Worm (Caenorhabditis elegans) whole organism, late embryonic: Measurements from ENCODE around the gene nhr-205.
A peak's percentile ranks its signal among the peaks of the same experiment; 100 is the strongest.

Experiments used
- C08G9.2 ChIP-seq: sonication (generic microtip); optimal IDR thresholded peaks from 2 replicates; lab custom pipeline; 2016; ENCODE audit warnings: mild to moderate bottlenecking, missing genetic modification characterization, moderate library complexity, missing compliant biosample characterization
- C38D4.7 ChIP-seq: fragments of 200-800 bp; sonication (Bioruptor generic); optimal IDR thresholded peaks from 2 replicates; lab custom pipeline; 2018; ENCODE audit warnings: mild to moderate bottlenecking, missing genetic modification characterization, moderate library complexity, missing compliant biosample characterization
- K02D7.2 ChIP-seq: sonication (generic microtip); optimal IDR thresholded peaks from 2 replicates; lab custom pipeline; 2017; ENCODE audit warnings: mild to moderate bottlenecking, missing genetic modification characterization, missing compliant biosample characterization
- K09A11.1 ChIP-seq: sonication (generic microtip); optimal IDR thresholded peaks from 2 replicates; lab custom pipeline; 2017; ENCODE audit warnings: antibody characterized with exemption, mild to moderate bottlenecking, missing genetic modification characterization, missing compliant biosample characterization; ENCODE audit not compliant: insufficient read depth
- T23F11.4 ChIP-seq: fragments of 200-800 bp; sonication (Bioruptor generic); optimal IDR thresholded peaks from 2 replicates; lab custom pipeline; 2018; ENCODE audit warnings: mild to moderate bottlenecking, missing genetic modification characterization, missing compliant biosample characterization
- ahr-1 ChIP-seq: sonication (generic microtip); optimal IDR thresholded peaks from 2 replicates; lab custom pipeline; 2016; ENCODE audit warnings: missing genetic modification characterization, missing compliant biosample characterization
- ceh-18 ChIP-seq: sonication (generic microtip); optimal IDR thresholded peaks from 2 replicates; lab custom pipeline; 2016; ENCODE audit warnings: missing genetic modification characterization, missing compliant biosample characterization
- ceh-19 ChIP-seq: fragments of 200-800 bp; sonication (Bioruptor generic); optimal IDR thresholded peaks from 2 replicates; lab custom pipeline; 2018; ENCODE audit warnings: mild to moderate bottlenecking, missing genetic modification characterization, missing compliant biosample characterization
- ceh-2 ChIP-seq: sonication (generic microtip); optimal IDR thresholded peaks from 2 replicates; lab custom pipeline; 2016; ENCODE audit warnings: missing genotype, missing genetic modification characterization, missing compliant biosample characterization
- ceh-31 ChIP-seq: sonication (generic microtip); optimal IDR thresholded peaks from 2 replicates; lab custom pipeline; 2016; ENCODE audit warnings: missing genetic modification characterization, missing compliant biosample characterization
- ceh-34 ChIP-seq: sonication (generic microtip); optimal IDR thresholded peaks from 2 replicates; lab custom pipeline; 2016; ENCODE audit warnings: mild to moderate bottlenecking, missing genetic modification characterization, missing compliant biosample characterization
- ceh-45 ChIP-seq: fragments of 200-800 bp; sonication (Bioruptor generic); IDR thresholded peaks from 2 replicates; pipeline ENCODE4 v1.3.6; 2022; ENCODE audit warnings: missing genetic modification reagents, missing genetic modification characterization, missing compliant biosample characterization
- ceh-6 ChIP-seq: fragments of 200-800 bp; sonication (Bioruptor generic); optimal IDR thresholded peaks from 2 replicates; lab custom pipeline; 2018; ENCODE audit warnings: mild to moderate bottlenecking, missing genetic modification characterization, missing compliant biosample characterization
- che-1 ChIP-seq: sonication (generic microtip); optimal IDR thresholded peaks from 2 replicates; lab custom pipeline; 2016; ENCODE audit warnings: mild to moderate bottlenecking, missing genetic modification characterization, missing compliant biosample characterization
- dve-1 ChIP-seq: sonication (generic microtip); optimal IDR thresholded peaks from 2 replicates; lab custom pipeline; 2017; ENCODE audit warnings: antibody characterized with exemption, mild to moderate bottlenecking, missing genetic modification characterization, missing compliant biosample characterization
- elt-4 ChIP-seq: sonication (generic microtip); optimal IDR thresholded peaks from 2 replicates; lab custom pipeline; 2016; ENCODE audit warnings: missing genetic modification characterization, missing compliant biosample characterization
- eyg-1 ChIP-seq: sonication (generic microtip); optimal IDR thresholded peaks from 2 replicates; lab custom pipeline; 2016; ENCODE audit warnings: missing genotype, missing genetic modification characterization, missing compliant biosample characterization
- fkh-10 ChIP-seq: fragments of 150-350 bp; optimal IDR thresholded peaks from 2 replicates; lab custom pipeline; 2014; ENCODE audit warnings: missing biosample characterization, missing genetic modification reagents, missing genetic modification characterization
- hlh-13 ChIP-seq: fragments of 200-800 bp; sonication (Bioruptor generic); optimal IDR thresholded peaks from 2 replicates; lab custom pipeline; 2018; ENCODE audit warnings: mild to moderate bottlenecking, missing genetic modification characterization, missing compliant biosample characterization
- hlh-15 ChIP-seq: sonication (generic microtip); optimal IDR thresholded peaks from 2 replicates; lab custom pipeline; 2016; ENCODE audit warnings: missing genetic modification characterization, missing compliant biosample characterization
- madf-2 ChIP-seq: sonication (generic microtip); optimal IDR thresholded peaks from 2 replicates; lab custom pipeline; 2017; ENCODE audit warnings: missing genetic modification characterization, missing compliant biosample characterization
- nfya-1 ChIP-seq: sonication (generic microtip); optimal IDR thresholded peaks from 2 replicates; lab custom pipeline; 2017; ENCODE audit warnings: missing genetic modification characterization, mild to moderate bottlenecking, missing compliant biosample characterization, antibody characterized with exemption, moderate library complexity
- pag-3 ChIP-seq: sonication (generic microtip); optimal IDR thresholded peaks from 2 replicates; lab custom pipeline; 2016; ENCODE audit warnings: missing compliant biosample characterization, missing genetic modification characterization, borderline replicate concordance
- pax-1 ChIP-seq: fragments of 150-350 bp; optimal IDR thresholded peaks from 2 replicates; lab custom pipeline; 2014; ENCODE audit warnings: missing biosample characterization, missing genetic modification characterization
- ref-2 ChIP-seq: sonication (generic microtip); optimal IDR thresholded peaks from 2 replicates; lab custom pipeline; 2016; ENCODE audit warnings: missing genetic modification characterization, missing compliant biosample characterization
- rnt-1 ChIP-seq: sonication (generic microtip); optimal IDR thresholded peaks from 2 replicates; lab custom pipeline; 2016; ENCODE audit warnings: missing genetic modification characterization, missing compliant biosample characterization
- sox-4 ChIP-seq: sonication (generic microtip); optimal IDR thresholded peaks from 2 replicates; lab custom pipeline; 2017; ENCODE audit warnings: mild to moderate bottlenecking, missing genetic modification characterization, inconsistent platforms, missing compliant biosample characterization
- tbx-2 ChIP-seq: sonication (generic microtip); optimal IDR thresholded peaks from 2 replicates; lab custom pipeline; 2016; ENCODE audit warnings: missing genetic modification characterization, missing compliant biosample characterization
- ttx-3 ChIP-seq: sonication (generic microtip); optimal IDR thresholded peaks from 2 replicates; lab custom pipeline; 2016; ENCODE audit warnings: missing genetic modification reagents, missing genetic modification characterization, missing compliant biosample characterization
- unc-3 ChIP-seq, 2 experiments: fragments of 200-800 bp in 1 of 2; sonication (Bioruptor generic) in 1 of 2; sonication (generic microtip) in 1 of 2; conservative IDR thresholded peaks in 1 of 2; optimal IDR thresholded peaks in 1 of 2; 2 replicates each; pipeline versions ENCODE4 v1.3.6 to Lab custom; 2016 to 2022; ENCODE audit warnings: missing compliant biosample characterization in 2 of 2, missing genetic modification characterization in 2 of 2, missing genetic modification reagents in 1 of 2
- unc-55 ChIP-seq: sonication (generic microtip); optimal IDR thresholded peaks from 2 replicates; lab custom pipeline; 2017; ENCODE audit warnings: missing biosample characterization, missing genetic modification reagents, missing genetic modification characterization
- ztf-16 ChIP-seq: sonication (generic microtip); optimal IDR thresholded peaks from 2 replicates; lab custom pipeline; 2017; ENCODE audit warnings: missing genetic modification characterization, missing compliant biosample characterization

The nhr-205 gene

ce11 chrV:10049192-10049816 lies 32.3 kb downstream of the nhr-205 start:
- 0 out of 2 replicates have a peak, but pooled peaks have one; percentile 33 for TF ChIP-seq ceh-45 (GFP tag; lab: Robert Waterston, UW)

ce11 chrV:10047189-10047588 lies 34.4 kb downstream of the nhr-205 start:
- no peak for TF ChIP-seq K02D7.2 (tag; lab: Kevin White, UChicago)
- TF ChIP-seq dve-1 (tag; lab: Kevin White, UChicago): no peak
- no peak for TF ChIP-seq ceh-2 (tag; lab: Kevin White, UChicago)
- no peak for TF ChIP-seq unc-3 (GFP tag; conservative IDR thresholded peaks at IDR 0.05; lab: Robert Waterston, UW)
- no peak for TF ChIP-seq unc-3 (tag; optimal IDR thresholded peaks at IDR 0.05; lab: Kevin White, UChicago)
- no peak for TF ChIP-seq tbx-2 (tag; lab: Kevin White, UChicago)
- TF ChIP-seq T23F11.4: no peak
- TF ChIP-seq pax-1 (tag; lab: Kevin White, UChicago): no peak
- no peak for TF ChIP-seq rnt-1
- TF ChIP-seq ztf-16 (tag; lab: Kevin White, UChicago): no peak
- TF ChIP-seq ttx-3 (tag; lab: Kevin White, UChicago): no peak
- no peak for TF ChIP-seq fkh-10 (GFP tag; lab: Kevin White, UChicago)
- no peak for TF ChIP-seq ceh-31 (tag; lab: Kevin White, UChicago)
- no peak for TF ChIP-seq C08G9.2
- no peak for TF ChIP-seq elt-4 (tag; lab: Kevin White, UChicago)
- TF ChIP-seq, all 69 proteins: peak for 0

- TF ChIP-seq eyg-1 (tag; lab: Kevin White, UChicago) (no peak), ztf-16 (tag; lab: Kevin White, UChicago) (no peak), K09A11.1 (tag; lab: Kevin White, UChicago) (no peak), madf-2 (tag; lab: Kevin White, UChicago) (no peak), ceh-6 (GFP tag; lab: Kevin White, UChicago) (no peak)
Observed at ce11 chrV:10046503-10046902, 35.1 kb downstream of the nhr-205 start.

ce11 chrV:10044735-10045134 lies 36.8 kb downstream of the nhr-205 start:
- TF ChIP-seq ceh-34 (tag; lab: Kevin White, UChicago): peak; percentile 68
- TF ChIP-seq unc-55: no peak
- no peak for TF ChIP-seq hlh-13
- TF ChIP-seq ref-2 (tag; lab: Kevin White, UChicago): no peak
- TF ChIP-seq ceh-19: peak; percentile 58
- no peak for TF ChIP-seq C08G9.2
- TF ChIP-seq che-1 (tag; lab: Kevin White, UChicago): no peak
- TF ChIP-seq ceh-18 (tag; lab: Kevin White, UChicago): no peak
- no peak for TF ChIP-seq K09A11.1 (tag; lab: Kevin White, UChicago)
- no peak for TF ChIP-seq ahr-1 (tag; lab: Kevin White, UChicago)
- no peak for TF ChIP-seq sox-4 (tag; lab: Kevin White, UChicago)
- TF ChIP-seq ttx-3 (tag; lab: Kevin White, UChicago): no peak
- TF ChIP-seq ceh-31 (tag; lab: Kevin White, UChicago): no peak
- no peak for TF ChIP-seq pax-1 (tag; lab: Kevin White, UChicago)
- TF ChIP-seq nfya-1 (tag; lab: Kevin White, UChicago): no peak
- no peak for TF ChIP-seq pag-3 (tag; lab: Kevin White, UChicago)
- no peak for TF ChIP-seq hlh-15 (tag; lab: Kevin White, UChicago)
- TF ChIP-seq C38D4.7: no peak

- TF ChIP-seq ceh-18 (tag; lab: Kevin White, UChicago): peak; percentile 62
- TF ChIP-seq hlh-15 (tag; lab: Kevin White, UChicago): no peak
Observed at ce11 chrV:10043234-10043796, 38.3 kb downstream of the nhr-205 start, which contains the start of gene T06E8.8. T06E8.8 (plus strand) TSS chrV:10043746.
